Fruit fly (Drosophila melanogaster) whole organism, embryonic: ENCODE measurements around the gene Bet1.

Experiments
- Ada2b ChIP-seq: fragments of 200-800 bp; sonication (Bioruptor generic); IDR thresholded peaks from 2 replicates; pipeline ENCODE4 v1.3.6; 2022; ENCODE audit warnings: missing biosample characterization, missing genetic modification characterization
- Adf1 ChIP-seq: fragments of 200-800 bp; sonication (Bioruptor generic); IDR thresholded peaks from 2 replicates; pipeline ENCODE4 v1.3.6; 2022; ENCODE audit warnings: missing biosample characterization, missing genetic modification characterization
- Atf-2 ChIP-seq: fragments of 200-800 bp; sonication (Bioruptor generic); optimal IDR thresholded peaks from 2 replicates; lab custom pipeline; 2016; ENCODE audit warnings: missing biosample characterization, missing genetic modification characterization
- CG10366 ChIP-seq: fragments of 200-800 bp; sonication (Bioruptor generic); IDR thresholded peaks from 2 replicates; pipeline ENCODE4 v1.3.6; 2022; ENCODE audit warnings: missing biosample characterization, missing genetic modification characterization
- CG10462 ChIP-seq: fragments of 200-800 bp; sonication (Bioruptor generic); optimal IDR thresholded peaks from 2 replicates; lab custom pipeline; 2016; ENCODE audit warnings: missing biosample characterization, missing genetic modification characterization
- CG12071 ChIP-seq: fragments of 200-800 bp; sonication (Bioruptor generic); optimal IDR thresholded peaks from 3 replicates; lab custom pipeline; 2018; ENCODE audit warnings: missing biosample characterization, mild to moderate bottlenecking, missing genetic modification characterization
- CG12104 ChIP-seq: fragments of 200-800 bp; sonication (Bioruptor generic); optimal IDR thresholded peaks from 3 replicates; lab custom pipeline; 2016; ENCODE audit warnings: missing biosample characterization, missing genetic modification characterization
- CG12391 ChIP-seq: fragments of 200-800 bp; sonication (Bioruptor generic); optimal IDR thresholded peaks from 3 replicates; lab custom pipeline; 2018; ENCODE audit warnings: missing biosample characterization, mild to moderate bottlenecking, missing genetic modification characterization, moderate library complexity
- CG14667 ChIP-seq: fragments of 200-800 bp; sonication (Bioruptor generic); IDR thresholded peaks from 2 replicates; pipeline ENCODE4 v1.3.6; 2022; ENCODE audit warnings: missing biosample characterization, missing genetic modification characterization
- CG16813 ChIP-seq: fragments of 200-800 bp; sonication (Bioruptor generic); IDR thresholded peaks from 3 replicates; pipeline ENCODE4 v1.3.6; 2022; ENCODE audit warnings: missing biosample characterization, missing genetic modification characterization; ENCODE audit not compliant: partially characterized antibody
- CG17361 ChIP-seq: fragments of 200-800 bp; sonication (Bioruptor generic); IDR thresholded peaks from 3 replicates; pipeline ENCODE4 v1.3.6; 2022; ENCODE audit warnings: missing biosample characterization, missing genetic modification characterization
- CG1832 ChIP-seq: fragments of 200-800 bp; sonication (Bioruptor generic); optimal IDR thresholded peaks from 2 replicates; lab custom pipeline; 2017; ENCODE audit warnings: missing biosample characterization, mild to moderate bottlenecking, missing genetic modification characterization, inconsistent platforms
- CG18476 ChIP-seq: fragments of 200-800 bp; sonication (Bioruptor generic); optimal IDR thresholded peaks from 2 replicates; lab custom pipeline; 2016; ENCODE audit warnings: missing biosample characterization, mild to moderate bottlenecking, missing genetic modification characterization
- CG18599 ChIP-seq: fragments of 200-800 bp; sonication (Bioruptor generic); optimal IDR thresholded peaks from 3 replicates; lab custom pipeline; 2017; ENCODE audit warnings: missing biosample characterization, missing genetic modification characterization, mild to moderate bottlenecking, moderate library complexity, missing genetic modification reagents
- CG2120 ChIP-seq: fragments of 200-800 bp; sonication (Bioruptor generic); optimal IDR thresholded peaks from 3 replicates; lab custom pipeline; 2016; ENCODE audit warnings: missing biosample characterization, missing genetic modification characterization
- CG2678 ChIP-seq: fragments of 200-800 bp; sonication (Bioruptor generic); optimal IDR thresholded peaks from 3 replicates; lab custom pipeline; 2019; ENCODE audit warnings: missing biosample characterization, mild to moderate bottlenecking, missing genetic modification characterization, moderate library complexity
- CG2712 ChIP-seq: fragments of 200-800 bp; optimal IDR thresholded peaks from 3 replicates; lab custom pipeline; 2019; ENCODE audit warnings: missing biosample characterization, mild to moderate bottlenecking, missing genetic modification characterization, moderate library complexity
- CG31365 ChIP-seq: fragments of 200-800 bp; sonication (Bioruptor generic); optimal IDR thresholded peaks from 2 replicates; lab custom pipeline; 2018; ENCODE audit warnings: missing biosample characterization, mild to moderate bottlenecking, missing genetic modification characterization
- CG31441 ChIP-seq: fragments of 200-800 bp; sonication (Bioruptor generic); IDR thresholded peaks from 2 replicates; pipeline ENCODE4 v1.3.6; 2022; ENCODE audit warnings: missing biosample characterization, missing genetic modification characterization
- CG32767 ChIP-seq: fragments of 200-800 bp; sonication (Bioruptor generic); IDR thresholded peaks from 2 replicates; pipeline ENCODE4 v1.3.6; 2022; ENCODE audit warnings: missing biosample characterization, missing genetic modification characterization
- CG3838 ChIP-seq: fragments of 200-800 bp; sonication (Bioruptor generic); optimal IDR thresholded peaks from 3 replicates; lab custom pipeline; 2016; ENCODE audit warnings: missing biosample characterization, missing genetic modification characterization
- CG6175 ChIP-seq: fragments of 200-800 bp; sonication (Bioruptor generic); IDR thresholded peaks from 3 replicates; pipeline ENCODE4 v1.3.6; 2022; ENCODE audit warnings: missing biosample characterization, missing genetic modification characterization
- CG6854 ChIP-seq: fragments of 200-800 bp; sonication (Bioruptor generic); optimal IDR thresholded peaks from 3 replicates; lab custom pipeline; 2017; ENCODE audit warnings: missing biosample characterization, mild to moderate bottlenecking, missing genetic modification characterization
- CG8089 ChIP-seq: fragments of 200-800 bp; sonication (Bioruptor generic); optimal IDR thresholded peaks from 3 replicates; lab custom pipeline; 2016; ENCODE audit warnings: missing biosample characterization, missing genetic modification characterization
- CHES-1-like ChIP-seq: fragments of 200-800 bp; sonication (Bioruptor generic); optimal IDR thresholded peaks from 2 replicates; lab custom pipeline; 2016; ENCODE audit warnings: missing biosample characterization, missing genetic modification characterization
- Dfd ChIP-seq, 2 experiments: fragments of >200 bp; optimal IDR thresholded peaks; 2 replicates each; lab custom pipeline; 2017; ENCODE audit warnings: missing biosample characterization in 2 of 2, missing genetic modification characterization in 2 of 2
- Dll ChIP-seq: fragments of 200-800 bp; sonication (Bioruptor generic); IDR thresholded peaks from 4 replicates; pipeline ENCODE4 v1.3.6; 2022; ENCODE audit warnings: missing biosample characterization, missing genetic modification characterization; ENCODE audit not compliant: partially characterized antibody
- E2f2 ChIP-seq: fragments of 200-800 bp; sonication (Bioruptor generic); IDR thresholded peaks from 2 replicates; pipeline ENCODE4 v1.3.6; 2022; ENCODE audit warnings: missing biosample characterization, missing genetic modification characterization
- Ets97D ChIP-seq: fragments of 200-800 bp; sonication (Bioruptor generic); optimal IDR thresholded peaks from 3 replicates; lab custom pipeline; 2016; ENCODE audit warnings: missing biosample characterization, missing genetic modification characterization
- Gsc ChIP-seq: fragments of 200-800 bp; sonication (Bioruptor generic); IDR thresholded peaks from 2 replicates; pipeline ENCODE4 v1.3.6; 2022; ENCODE audit warnings: missing biosample characterization, missing genetic modification characterization
- H2.0 ChIP-seq: fragments of 200-800 bp; sonication (Bioruptor generic); IDR thresholded peaks from 2 replicates; pipeline ENCODE4 v1.3.6; 2022; ENCODE audit warnings: missing biosample characterization, missing genetic modification characterization
- Hand ChIP-seq: fragments of 200-800 bp; sonication (Bioruptor generic); optimal IDR thresholded peaks from 2 replicates; lab custom pipeline; 2017; ENCODE audit warnings: mild to moderate bottlenecking, missing biosample characterization, missing genetic modification reagents, missing genetic modification characterization
- Hey ChIP-seq: fragments of 200-800 bp; sonication (Bioruptor generic); optimal IDR thresholded peaks from 3 replicates; lab custom pipeline; 2018; ENCODE audit warnings: missing biosample characterization, mild to moderate bottlenecking, missing genetic modification characterization
- Lhr ChIP-seq: fragments of 200-800 bp; sonication (Bioruptor generic); optimal IDR thresholded peaks from 3 replicates; lab custom pipeline; 2017; ENCODE audit warnings: mild to moderate bottlenecking, missing biosample characterization, missing genetic modification reagents, missing genetic modification characterization
- Lpt ChIP-seq: fragments of >200 bp; optimal IDR thresholded peaks from 2 replicates; lab custom pipeline; 2018; ENCODE audit warnings: missing biosample characterization, missing genetic modification characterization
- NK7.1 ChIP-seq: fragments of 200-800 bp; sonication (Bioruptor generic); optimal IDR thresholded peaks from 3 replicates; lab custom pipeline; 2016; ENCODE audit warnings: missing biosample characterization, missing genetic modification characterization
- Nf-YA ChIP-seq: fragments of 200-800 bp; sonication (Bioruptor generic); IDR thresholded peaks from 2 replicates; pipeline ENCODE4 v1.3.6; 2022; ENCODE audit warnings: missing biosample characterization, missing genetic modification characterization
- Pdp1 ChIP-seq, 2 experiments: fragments of 200-800 bp; sonication (Bioruptor generic); optimal IDR thresholded peaks; 3 replicates each; lab custom pipeline; 2016; ENCODE audit warnings: missing biosample characterization in 2 of 2, missing genetic modification characterization in 2 of 2, mild to moderate bottlenecking in 1 of 2, moderate library complexity in 1 of 2
- Stat92E ChIP-seq, 3 experiments: fragments of >200 bp in 2 of 3; fragments of 200-800 bp in 1 of 3; sonication (Bioruptor generic) in 1 of 3; optimal IDR thresholded peaks; 2 replicates each; lab custom pipeline; 2017 to 2019; ENCODE audit warnings: missing biosample characterization in 3 of 3, missing genetic modification characterization in 3 of 3, mild to moderate bottlenecking in 1 of 3, moderate library complexity in 1 of 3
- al ChIP-seq: fragments of 200-800 bp; sonication (Bioruptor generic); IDR thresholded peaks from 2 replicates; pipeline ENCODE4 v1.3.6; 2022; ENCODE audit warnings: missing biosample characterization, missing genetic modification characterization
- dpn ChIP-seq, 2 experiments: fragments of 200-800 bp; sonication (Bioruptor generic); optimal IDR thresholded peaks; 3 replicates each; lab custom pipeline; 2016; ENCODE audit warnings: missing biosample characterization in 2 of 2, missing genetic modification characterization in 2 of 2
- gro ChIP-seq: fragments of 200-800 bp; sonication (Bioruptor generic); optimal IDR thresholded peaks from 2 replicates; lab custom pipeline; 2016; ENCODE audit warnings: missing biosample characterization, missing genetic modification characterization
- hb ChIP-seq: fragments of 200-800 bp; sonication (Bioruptor generic); IDR thresholded peaks from 3 replicates; pipeline ENCODE4 v1.3.6; 2022; ENCODE audit warnings: missing biosample characterization, missing genetic modification characterization; ENCODE audit not compliant: partially characterized antibody
- ken ChIP-seq: fragments of 200-800 bp; sonication (Bioruptor generic); IDR thresholded peaks from 3 replicates; pipeline ENCODE4 v1.3.6; 2022; ENCODE audit warnings: missing biosample characterization, missing genetic modification characterization
- maf-S ChIP-seq: fragments of 200-800 bp; sonication (Bioruptor generic); optimal IDR thresholded peaks from 2 replicates; lab custom pipeline; 2016; ENCODE audit warnings: missing biosample characterization, missing genetic modification characterization
- odd ChIP-seq: fragments of 200-800 bp; sonication (Bioruptor generic); optimal IDR thresholded peaks from 2 replicates; lab custom pipeline; 2017; ENCODE audit warnings: missing biosample characterization, mild to moderate bottlenecking, missing genetic modification characterization
- pho ChIP-seq: fragments of 200-800 bp; sonication (Bioruptor generic); optimal IDR thresholded peaks from 2 replicates; lab custom pipeline; 2016; ENCODE audit warnings: missing biosample characterization, missing genetic modification characterization
- sc ChIP-seq, 3 experiments: fragments of >200 bp in 2 of 3; fragments of 200-800 bp in 1 of 3; sonication (Bioruptor generic) in 1 of 3; optimal IDR thresholded peaks; 2 replicates in 2 of 3; 3 replicates in 1 of 3; lab custom pipeline; 2017; ENCODE audit warnings: mild to moderate bottlenecking in 1 of 3, missing biosample characterization in 1 of 3, missing genetic modification characterization in 1 of 3, missing genetic modification reagents in 1 of 3
- sna ChIP-seq: fragments of 200-800 bp; sonication (Bioruptor generic); IDR thresholded peaks from 2 replicates; pipeline ENCODE4 v1.3.6; 2022; ENCODE audit warnings: missing biosample characterization, missing genetic modification characterization; ENCODE audit not compliant: partially characterized antibody
- toy ChIP-seq: fragments of 200-800 bp; sonication (Bioruptor generic); IDR thresholded peaks from 2 replicates; pipeline ENCODE4 v1.3.6; 2022; ENCODE audit warnings: missing biosample characterization, missing genetic modification characterization
- zen ChIP-seq: fragments of 200-800 bp; sonication (Bioruptor generic); optimal IDR thresholded peaks from 3 replicates; lab custom pipeline; 2018; ENCODE audit warnings: missing biosample characterization, mild to moderate bottlenecking, missing genetic modification characterization, moderate library complexity

Bet1 gene

DNA sequence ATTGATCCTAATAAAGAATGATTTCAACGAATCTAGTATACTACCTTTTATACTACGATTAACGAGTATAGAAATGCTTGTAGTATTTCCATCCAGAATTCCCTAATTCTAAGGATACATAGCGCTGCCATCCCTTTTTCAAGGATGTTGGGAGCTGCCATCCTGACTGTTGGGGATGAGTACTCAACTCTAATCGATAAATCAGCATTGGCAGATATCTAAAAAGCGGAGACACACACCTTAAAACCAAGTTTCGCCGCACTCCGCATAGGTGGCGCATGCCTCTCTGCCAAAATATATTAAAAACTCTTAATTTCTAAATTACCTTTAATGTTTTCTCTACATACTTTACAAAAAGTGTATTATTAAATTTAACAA lies 33.0 kb downstream of the Bet1 start, which contains the start of gene fal (continued):
- no peak for TF ChIP-seq sna (GFP tag; lab: Robert Waterston, UW)
- TF ChIP-seq Hey (tag; lab: Kevin White, UChicago) = no peak
- TF ChIP-seq CG14667 = no peak
- TF ChIP-seq pho (GFP tag; lab: Kevin White, UChicago) = no peak
- no peak for TF ChIP-seq Stat92E (GFP tag; optimal IDR thresholded peaks at IDR 0.05; lab: Kevin White, UChicago)
- TF ChIP-seq Dfd (GFP tag; optimal IDR thresholded peaks at IDR 0.05; lab: Kevin White, UChicago) = no peak
- TF ChIP-seq Nf-YA (GFP tag; lab: Robert Waterston, UW) = no peak
- peak; percentile 67 for TF ChIP-seq CG16813 (GFP tag; lab: Robert Waterston, UW)
- TF ChIP-seq Pdp1 (GFP tag; optimal IDR thresholded peaks at IDR 0.05; lab: Kevin White, UChicago) = peak in 1 of 2 experiments; percentile 19
- no peak for TF ChIP-seq CG31365
- TF ChIP-seq CG2712 = peak; percentile 43
- TF ChIP-seq CG18599 (GFP tag; lab: Kevin White, UChicago) = no peak
- no peak for TF ChIP-seq toy (GFP tag; lab: Robert Waterston, UW)
- no peak for TF ChIP-seq CG2678 (tag; lab: Kevin White, UChicago)
- TF ChIP-seq hb (GFP tag; lab: Robert Waterston, UW) = no peak
- no peak for TF ChIP-seq CG10462 (GFP tag; lab: Kevin White, UChicago)
- no peak for TF ChIP-seq CG32767
- peak; percentile 20 for TF ChIP-seq Atf-2 (GFP tag; lab: Kevin White, UChicago)
- TF ChIP-seq NK7.1 (GFP tag; lab: Kevin White, UChicago) = no peak
- no peak for TF ChIP-seq CG6854 (GFP tag; lab: Kevin White, UChicago)
- TF ChIP-seq Lpt = no peak
- TF ChIP-seq Gsc (GFP tag; lab: Robert Waterston, UW) = no peak
- no peak for TF ChIP-seq sc (optimal IDR thresholded peaks at IDR 0.05; lab: Kevin White, UChicago)
- no peak for TF ChIP-seq sc (GFP tag; optimal IDR thresholded peaks at IDR 0.05; lab: Kevin White, UChicago)
- TF ChIP-seq Hand (GFP tag; lab: Kevin White, UChicago) = no peak
- TF ChIP-seq maf-S = no peak
- TF ChIP-seq CHES-1-like (GFP tag; lab: Kevin White, UChicago) = no peak
- TF ChIP-seq dpn (GFP tag; optimal IDR thresholded peaks at IDR 0.05; lab: Kevin White, UChicago) = no peak
- TF ChIP-seq Lhr (GFP tag; lab: Kevin White, UChicago) = peak; percentile 91
- TF ChIP-seq CG12071 (GFP tag; lab: Kevin White, UChicago) = no peak
- no peak for TF ChIP-seq E2f2
- TF ChIP-seq CG17361 (GFP tag; lab: Robert Waterston, UW) = no peak
- no peak for TF ChIP-seq CG6175
- no peak for TF ChIP-seq Ada2b (GFP tag; lab: Robert Waterston, UW)
- TF ChIP-seq ken (GFP tag; lab: Robert Waterston, UW) = peak; percentile 61; the same call in 1 of the 3 replicates
- no peak; the same call in 1 of the 2 replicates for TF ChIP-seq CG10366 (GFP tag; lab: Robert Waterston, UW)
- no peak for TF ChIP-seq gro (GFP tag; lab: Kevin White, UChicago)
- no peak for TF ChIP-seq CG8089 (GFP tag; lab: Kevin White, UChicago)
- TF ChIP-seq CG3838 = no peak
- TF ChIP-seq CG12104 (GFP tag; lab: Kevin White, UChicago) = no peak
- TF ChIP-seq CG18476 (GFP tag; lab: Kevin White, UChicago) = no peak
- no peak for TF ChIP-seq CG2120
- no peak for TF ChIP-seq odd (GFP tag; lab: Kevin White, UChicago)
- no peak for TF ChIP-seq CG31441 (GFP tag; lab: Robert Waterston, UW)
- TF ChIP-seq CG12391 = no peak
- peak; percentile 20 for TF ChIP-seq zen (tag; lab: Kevin White, UChicago)
- peak; percentile 85 for TF ChIP-seq Ets97D (GFP tag; lab: Kevin White, UChicago)
- TF ChIP-seq Adf1 (GFP tag; lab: Robert Waterston, UW) = no peak
- TF ChIP-seq Dll (GFP tag; lab: Robert Waterston, UW) = no peak
- TF ChIP-seq H2.0 (GFP tag; lab: Robert Waterston, UW) = no peak
- TF ChIP-seq al (GFP tag; lab: Robert Waterston, UW) = no peak
- no peak for TF ChIP-seq CG1832 (GFP tag; lab: Kevin White, UChicago)
